Worm (Caenorhabditis elegans) whole organism, L2 larva: ENCODE data around the gene R07D5.2.

Experiments
- R02D3.7 ChIP-seq: fragments of 150-350 bp; optimal IDR thresholded peaks from 2 replicates; lab custom pipeline; 2014; ENCODE audit warnings: missing biosample characterization, missing genetic modification characterization
- Y55F3AM.14 ChIP-seq: fragments of 200-800 bp; sonication (Bioruptor generic); optimal IDR thresholded peaks from 2 replicates; lab custom pipeline; 2018; ENCODE audit warnings: mild to moderate bottlenecking, missing genetic modification characterization, missing compliant biosample characterization
- blmp-1 ChIP-seq: sonication (generic microtip); optimal IDR thresholded peaks from 2 replicates; lab custom pipeline; 2017; ENCODE audit warnings: missing genetic modification characterization, mild to moderate bottlenecking, missing compliant biosample characterization, antibody characterized with exemption, moderate library complexity; ENCODE audit not compliant: insufficient read depth
- crh-2 ChIP-seq: sonication (generic microtip); optimal IDR thresholded peaks from 2 replicates; lab custom pipeline; 2017; ENCODE audit warnings: missing biosample characterization, missing genetic modification characterization
- dmd-4 ChIP-seq: sonication (generic microtip); optimal IDR thresholded peaks from 2 replicates; lab custom pipeline; 2017; ENCODE audit warnings: missing biosample characterization, missing genetic modification characterization
- elt-1 ChIP-seq: fragments of 150-350 bp; optimal IDR thresholded peaks from 2 replicates; lab custom pipeline; 2014; ENCODE audit warnings: missing biosample characterization, missing genetic modification characterization
- elt-3 ChIP-seq: sonication (generic microtip); optimal IDR thresholded peaks from 2 replicates; lab custom pipeline; 2017; ENCODE audit warnings: missing biosample characterization, missing genetic modification characterization
- fos-1 ChIP-seq: fragments of 150-350 bp; optimal IDR thresholded peaks from 2 replicates; lab custom pipeline; 2014; ENCODE audit warnings: missing biosample characterization, missing genetic modification characterization
- gmeb-1 ChIP-seq: fragments of 150-350 bp; optimal IDR thresholded peaks from 2 replicates; lab custom pipeline; 2014; ENCODE audit warnings: missing biosample characterization, missing genetic modification characterization
- lin-11 ChIP-seq: fragments of 150-350 bp; sonication (generic microtip); optimal IDR thresholded peaks from 2 replicates; lab custom pipeline; 2014; ENCODE audit warnings: missing biosample characterization, missing genetic modification characterization, inconsistent platforms, mixed read lengths
- lin-39 ChIP-seq: fragments of 150-350 bp; optimal IDR thresholded peaks from 2 replicates; lab custom pipeline; 2014; ENCODE audit warnings: missing biosample characterization, missing genetic modification reagents, missing genetic modification characterization
- mab-5 ChIP-seq: fragments of 150-350 bp; optimal IDR thresholded peaks from 2 replicates; lab custom pipeline; 2014; ENCODE audit warnings: missing biosample characterization, missing genetic modification characterization
- mdl-1 ChIP-seq, 2 experiments: fragments of 150-350 bp in 1 of 2; sonication (generic microtip) in 1 of 2; optimal IDR thresholded peaks; 2 replicates each; lab custom pipeline; 2017; ENCODE audit warnings: missing biosample characterization in 2 of 2, missing genetic modification characterization in 2 of 2
- nhr-11 ChIP-seq: fragments of 150-350 bp; optimal IDR thresholded peaks from 2 replicates; lab custom pipeline; 2014; ENCODE audit warnings: missing biosample characterization, missing genetic modification characterization
- nhr-12 ChIP-seq: fragments of 150-350 bp; optimal IDR thresholded peaks from 2 replicates; lab custom pipeline; 2014; ENCODE audit warnings: missing biosample characterization, missing genetic modification characterization
- nhr-237 ChIP-seq: fragments of 150-350 bp; optimal IDR thresholded peaks from 2 replicates; lab custom pipeline; 2014; ENCODE audit warnings: missing biosample characterization, missing genetic modification characterization
- nhr-25 ChIP-seq: fragments of 150-350 bp; sonication (generic microtip); optimal IDR thresholded peaks from 3 replicates; lab custom pipeline; 2014; ENCODE audit warnings: missing biosample characterization, missing genetic modification characterization
- nhr-77 ChIP-seq: fragments of 150-350 bp; optimal IDR thresholded peaks from 2 replicates; lab custom pipeline; 2014; ENCODE audit warnings: missing biosample characterization, missing genetic modification characterization
- peb-1 ChIP-seq: fragments of 150-350 bp; optimal IDR thresholded peaks from 2 replicates; lab custom pipeline; 2014; ENCODE audit warnings: missing biosample characterization, missing genetic modification characterization
- skn-1 ChIP-seq: sonication (generic microtip); optimal IDR thresholded peaks from 2 replicates; lab custom pipeline; 2017; ENCODE audit warnings: missing biosample characterization, missing genetic modification characterization
- sma-3 ChIP-seq: sonication (generic microtip); optimal IDR thresholded peaks from 2 replicates; lab custom pipeline; 2016; ENCODE audit warnings: missing genetic modification reagents, missing genetic modification characterization, missing compliant biosample characterization
- sma-9 ChIP-seq, 2 experiments: fragments of 150-350 bp in 1 of 2; sonication (generic microtip) in 1 of 2; optimal IDR thresholded peaks; 2 replicates each; lab custom pipeline; 2014 to 2016; ENCODE audit warnings: missing genetic modification characterization in 2 of 2, mild to moderate bottlenecking in 1 of 2, missing biosample characterization in 1 of 2, missing compliant biosample characterization in 1 of 2, missing genetic modification reagents in 1 of 2, moderate library complexity in 1 of 2
- snpc-4 ChIP-seq: fragments of 150-350 bp; optimal IDR thresholded peaks from 2 replicates; lab custom pipeline; 2014; ENCODE audit warnings: missing biosample characterization, missing genetic modification characterization
- unc-39 ChIP-seq: fragments of 150-350 bp; optimal IDR thresholded peaks from 2 replicates; lab custom pipeline; 2014; ENCODE audit warnings: missing biosample characterization, missing genetic modification characterization
- unc-62 ChIP-seq: fragments of 150-350 bp; optimal IDR thresholded peaks from 2 replicates; lab custom pipeline; 2014; ENCODE audit warnings: missing biosample characterization, missing genetic modification reagents, missing genetic modification characterization
- ztf-4 ChIP-seq: fragments of 150-350 bp; optimal IDR thresholded peaks from 2 replicates; lab custom pipeline; 2014; ENCODE audit warnings: missing biosample characterization, missing genetic modification characterization

Gene R07D5.2

DNA sequence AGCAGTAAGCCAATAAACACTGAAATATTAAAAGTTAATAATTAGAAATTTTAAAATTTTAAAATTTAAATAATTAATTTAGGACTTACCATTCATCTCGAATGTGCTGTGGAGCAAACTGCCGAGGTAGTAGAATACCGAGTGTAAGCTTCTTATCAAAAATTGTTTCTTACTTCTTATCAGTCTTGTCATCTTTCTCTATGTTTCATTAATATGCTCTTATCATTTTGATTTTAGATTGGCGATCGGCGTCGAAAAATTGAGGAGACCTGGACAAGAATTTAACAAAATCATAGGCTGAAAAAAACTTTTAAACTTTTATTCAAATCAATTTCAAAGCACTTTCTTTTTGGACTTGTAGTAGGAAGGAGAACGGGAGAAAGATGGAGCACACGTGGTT is 18.7 kb downstream of the R07D5.2 start, which contains the start of gene F09B12.3:
F09B12.3 (minus strand) TSS at position 192 of the 400 bp plus-strand sequence.
- TF ChIP-seq fos-1 (tag; lab: Kevin White, UChicago) = peak; percentile 92
- TF ChIP-seq nhr-77 (tag; lab: Kevin White, UChicago) = no peak
- no peak for TF ChIP-seq unc-39 (tag; lab: Kevin White, UChicago)
- peak; percentile 12 for TF ChIP-seq sma-9 (GFP tag; optimal IDR thresholded peaks at IDR 0.05; lab: Kevin White, UChicago)
- no peak for TF ChIP-seq sma-9 (tag; optimal IDR thresholded peaks at IDR 0.05; lab: Kevin White, UChicago)
- no peak for TF ChIP-seq elt-1 (tag; lab: Kevin White, UChicago)
- TF ChIP-seq Y55F3AM.14 (GFP tag; lab: Kevin White, UChicago) = no peak
- TF ChIP-seq gmeb-1 = peak; percentile 32
- peak; percentile 29 for TF ChIP-seq crh-2 (tag; lab: Kevin White, UChicago)

- no peak for TF ChIP-seq lin-39 (tag; lab: Kevin White, UChicago)
- no peak for TF ChIP-seq nhr-11 (tag; lab: Kevin White, UChicago)
- TF ChIP-seq fos-1 (tag; lab: Kevin White, UChicago) = peak; percentile 30
- no peak for TF ChIP-seq blmp-1
- no peak for TF ChIP-seq lin-11
- no peak for TF ChIP-seq nhr-237 (tag; lab: Kevin White, UChicago)
Observed at ce11 chrX:15096277-15096676, 20.1 kb downstream of the R07D5.2 start.

DNA sequence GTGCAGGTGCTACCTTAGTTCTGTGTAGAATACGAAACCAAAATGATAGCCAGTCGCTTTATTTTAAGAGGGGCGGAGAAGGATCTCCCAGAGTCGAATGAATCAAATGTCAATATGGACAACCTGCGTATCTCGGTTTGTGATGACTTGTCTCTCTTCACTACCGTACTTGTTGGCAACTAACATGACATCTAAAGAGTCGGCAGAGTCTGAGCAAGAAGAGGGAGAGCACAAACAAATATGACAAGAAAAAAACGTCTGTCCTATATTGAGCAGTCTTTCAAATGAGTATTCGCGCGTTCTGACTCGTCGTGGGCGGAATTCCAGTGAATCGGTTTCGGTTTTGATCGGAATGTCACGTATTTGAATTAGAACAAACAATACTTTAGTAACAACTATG is 21.4 kb downstream of the R07D5.2 start, which contains the start of gene F09B12.7:
F09B12.7 (minus strand) TSS at position 101 of the 400 bp plus-strand sequence.
- TF ChIP-seq lin-39 (tag; lab: Kevin White, UChicago) (no peak), peb-1 (no peak), mab-5 (tag; lab: Kevin White, UChicago) (no peak), sma-3 (no peak), skn-1 (tag; lab: Kevin White, UChicago) (no peak), dmd-4 (tag; lab: Kevin White, UChicago) (no peak), mdl-1 (tag; optimal IDR thresholded peaks at IDR 0.05; lab: Kevin White, UChicago) (no peak), blmp-1 (no peak), R02D3.7 (tag; lab: Kevin White, UChicago) (no peak), elt-1 (tag; lab: Kevin White, UChicago) (no peak)

DNA sequence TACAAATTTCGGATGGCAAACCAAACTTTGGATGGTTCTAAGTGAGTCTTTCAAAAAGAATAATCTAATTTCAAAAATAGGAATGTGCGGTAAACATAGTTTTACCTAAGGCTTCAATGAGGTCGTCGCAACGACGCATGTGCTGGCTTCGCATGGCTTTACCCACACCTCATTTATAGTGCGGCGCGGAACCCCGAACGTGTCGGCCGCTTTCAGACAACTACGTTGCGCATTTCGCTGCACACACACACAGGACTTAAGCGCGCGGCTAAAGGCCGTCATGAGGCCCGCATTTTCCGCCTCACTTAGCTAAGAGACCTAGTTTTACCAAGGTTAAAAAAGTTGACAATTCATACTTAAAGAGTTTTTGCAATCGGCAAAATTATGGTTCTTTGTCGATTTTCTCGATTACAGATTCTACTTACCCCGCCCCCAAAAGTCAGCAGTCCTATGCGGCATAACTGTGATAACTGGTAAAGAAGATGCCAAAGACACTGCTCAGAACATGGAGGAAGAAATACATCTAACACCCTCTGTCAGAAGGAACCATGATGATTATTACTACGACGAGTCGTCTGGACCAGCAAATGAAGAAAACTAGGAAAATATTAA is 23.5 kb downstream of the R07D5.2 start:
- peak; percentile 75 for TF ChIP-seq snpc-4 (tag; lab: Kevin White, UChicago)
- no peak for TF ChIP-seq elt-3 (tag; lab: Kevin White, UChicago)

DNA sequence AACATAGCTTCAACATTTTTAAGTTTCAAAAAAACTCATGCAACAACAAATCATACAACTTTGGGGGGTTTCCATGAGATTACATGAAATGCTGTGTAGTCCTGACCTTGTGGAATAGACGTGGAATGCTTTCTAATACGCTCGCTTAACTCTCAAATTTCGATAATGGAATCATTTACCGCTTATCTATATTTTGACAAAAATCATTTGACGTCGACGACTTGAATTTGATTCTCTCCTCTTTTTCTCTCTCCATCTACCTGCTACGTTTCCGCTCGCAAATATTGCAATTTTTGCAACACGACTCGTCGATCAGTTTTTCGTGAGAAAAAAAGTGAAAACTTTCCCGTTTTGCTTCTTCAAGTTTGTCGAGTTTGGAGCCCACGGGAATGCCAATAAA is 27.3 kb downstream of the R07D5.2 start, which contains the start of gene flr-4:
flr-4 (plus strand) TSS at position 275 of the 400 bp plus-strand sequence.
- TF ChIP-seq crh-2 (tag; lab: Kevin White, UChicago) (peak; percentile 8), unc-39 (tag; lab: Kevin White, UChicago) (no peak), sma-9 (GFP tag; optimal IDR thresholded peaks at IDR 0.05; lab: Kevin White, UChicago) (peak; percentile 16), sma-9 (tag; optimal IDR thresholded peaks at IDR 0.05; lab: Kevin White, UChicago) (no peak), fos-1 (tag; lab: Kevin White, UChicago) (peak; percentile 71)

ce11 chrX:15087752-15088151 is 28.7 kb downstream of the R07D5.2 start:
- TF ChIP-seq skn-1 (tag; lab: Kevin White, UChicago) = no peak
- no peak for TF ChIP-seq nhr-25 (tag; lab: Kevin White, UChicago)
- TF ChIP-seq nhr-12 = no peak
- TF ChIP-seq ztf-4 = no peak
- TF ChIP-seq, all 48 proteins: peak for 0

DNA sequence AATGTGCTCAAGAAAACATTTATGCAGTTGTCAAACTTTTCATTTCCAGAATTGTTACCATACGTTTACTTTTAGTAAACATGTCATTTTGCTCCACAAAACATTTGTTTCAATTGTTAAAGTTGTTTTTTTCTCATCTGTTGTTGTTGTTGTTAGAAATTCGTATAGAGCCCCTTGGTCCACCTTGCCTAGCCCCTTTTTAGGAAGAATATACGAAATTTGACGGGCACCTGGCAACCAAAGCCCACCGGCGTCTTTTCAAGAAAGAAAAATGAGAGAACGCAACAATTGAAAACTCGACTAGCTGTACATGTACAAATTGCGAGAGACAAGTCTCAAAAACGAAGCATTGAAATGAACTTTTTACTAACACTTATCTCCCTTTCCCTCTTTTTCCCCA is 32.0 kb downstream of the R07D5.2 start, which contains the start of gene F09B12.5:
F09B12.5 (plus strand) TSS at position 301 of the 400 bp plus-strand sequence.
- no peak for TF ChIP-seq unc-62 (GFP tag; lab: Kevin White, UChicago)
- no peak for TF ChIP-seq nhr-12
- TF ChIP-seq Y55F3AM.14 (GFP tag; lab: Kevin White, UChicago) = no peak
